Fruit fly (Drosophila melanogaster): ENCODE data around the gene CG42570.

Gene CG42570

DNA sequence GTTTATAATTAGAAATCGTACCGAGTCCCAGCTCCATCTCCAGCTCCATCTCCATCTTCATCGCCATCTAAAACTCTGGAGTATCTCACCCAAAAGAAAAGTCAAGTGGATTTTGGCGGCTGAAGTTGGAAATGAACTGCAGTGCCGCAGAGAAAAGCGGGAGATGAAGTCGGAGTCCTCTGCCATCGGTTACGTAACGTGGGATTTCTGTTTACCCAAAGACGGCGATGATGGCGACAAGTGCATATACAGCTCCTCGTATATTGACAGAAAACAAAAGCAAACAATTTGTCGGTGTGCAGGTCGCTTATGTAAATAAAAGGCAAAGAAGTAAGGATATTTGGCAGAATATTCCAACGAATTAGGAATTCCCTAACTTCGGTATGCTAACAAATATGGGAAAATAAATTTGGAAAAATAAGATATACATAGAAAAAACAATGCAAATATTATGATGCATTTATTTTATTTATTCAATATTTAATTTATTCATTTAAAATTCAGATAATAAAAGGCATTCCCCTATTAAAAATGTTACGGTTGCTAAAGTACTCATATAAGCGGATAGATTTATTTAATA, 30.8 kb downstream of the CG42570 start:
- no peak for TF ChIP-seq Mnt (GFP tag; optimal IDR thresholded peaks at IDR 0.05)
- TF ChIP-seq tj (GFP tag; optimal IDR thresholded peaks at IDR 0.05): no peak
- TF ChIP-seq CG14711 (tag; optimal IDR thresholded peaks at IDR 0.05): no peak
- TF ChIP-seq CG7101 (tag; optimal IDR thresholded peaks at IDR 0.05): no peak
- TF ChIP-seq CG1620 (GFP tag; optimal IDR thresholded peaks at IDR 0.05): no peak
- TF ChIP-seq CG5204 (GFP tag; optimal IDR thresholded peaks at IDR 0.05): no peak
- no peak for TF ChIP-seq cnc (optimal IDR thresholded peaks at IDR 0.05)
- no peak for TF ChIP-seq toe (GFP tag; optimal IDR thresholded peaks at IDR 0.05)
- no peak for TF ChIP-seq cic (GFP tag; optimal IDR thresholded peaks at IDR 0.05)
- TF ChIP-seq kay (GFP tag; ENCODE audit: borderline replicate concordance): no peak
- TF ChIP-seq CG7045 (GFP tag; optimal IDR thresholded peaks at IDR 0.05): no peak
- TF ChIP-seq ovo (GFP tag; optimal IDR thresholded peaks at IDR 0.05): no peak
- no peak for TF ChIP-seq pad (GFP tag; optimal IDR thresholded peaks at IDR 0.05)
- no peak for TF ChIP-seq Crg-1 (GFP tag; optimal IDR thresholded peaks at IDR 0.05)
- TF ChIP-seq CG11617 (GFP tag; optimal IDR thresholded peaks at IDR 0.05): no peak
- TF ChIP-seq Clk (GFP tag; optimal IDR thresholded peaks at IDR 0.05): no peak
- no peak for TF ChIP-seq CG12768 (GFP tag; optimal IDR thresholded peaks at IDR 0.05)

DNA sequence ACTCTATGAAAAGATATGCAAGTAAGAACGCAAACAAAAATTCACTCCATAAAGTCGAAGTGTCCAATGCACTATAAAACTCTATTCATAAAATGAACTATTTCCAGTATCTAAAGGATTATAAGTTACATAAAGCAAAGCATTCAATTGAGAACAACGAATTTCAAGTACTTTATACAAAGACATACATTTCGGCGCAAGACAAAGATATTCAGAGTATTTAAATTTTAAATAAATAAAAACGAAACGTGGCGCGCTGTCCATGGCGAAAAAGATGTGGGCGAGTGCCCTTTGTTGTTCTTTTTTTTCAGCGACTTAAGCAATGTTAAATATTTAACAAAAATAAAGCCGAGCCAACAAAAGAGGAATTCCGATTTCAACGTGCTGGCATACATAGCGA, 31.7 kb downstream of the CG42570 start:
- TF ChIP-seq bab1 (GFP tag; optimal IDR thresholded peaks at IDR 0.05): no peak
- no peak for TF ChIP-seq CG5204 (GFP tag; optimal IDR thresholded peaks at IDR 0.05)
- no peak for TF ChIP-seq Crg-1 (GFP tag; optimal IDR thresholded peaks at IDR 0.05)
- TF ChIP-seq CG11617 (GFP tag; optimal IDR thresholded peaks at IDR 0.05): no peak
- TF ChIP-seq ovo (GFP tag; optimal IDR thresholded peaks at IDR 0.05): no peak
- no peak for TF ChIP-seq tj (GFP tag; optimal IDR thresholded peaks at IDR 0.05)
- no peak for TF ChIP-seq CG7045 (GFP tag; optimal IDR thresholded peaks at IDR 0.05)
- no peak for TF ChIP-seq kay (GFP tag; ENCODE audit: borderline replicate concordance)
- no peak for TF ChIP-seq toe (GFP tag; optimal IDR thresholded peaks at IDR 0.05)
- no peak for TF ChIP-seq CG33017 (tag; optimal IDR thresholded peaks at IDR 0.05)
- TF ChIP-seq cic (GFP tag; optimal IDR thresholded peaks at IDR 0.05): no peak
- TF ChIP-seq CG1620 (GFP tag; optimal IDR thresholded peaks at IDR 0.05): no peak
- TF ChIP-seq cnc (optimal IDR thresholded peaks at IDR 0.05): no peak
- no peak for TF ChIP-seq Hr96 (GFP tag; optimal IDR thresholded peaks at IDR 0.05)
- no peak for TF ChIP-seq CG12768 (GFP tag; optimal IDR thresholded peaks at IDR 0.05)
- no peak for TF ChIP-seq CG7101 (tag; optimal IDR thresholded peaks at IDR 0.05)
- TF ChIP-seq Clk (GFP tag; optimal IDR thresholded peaks at IDR 0.05): no peak

DNA sequence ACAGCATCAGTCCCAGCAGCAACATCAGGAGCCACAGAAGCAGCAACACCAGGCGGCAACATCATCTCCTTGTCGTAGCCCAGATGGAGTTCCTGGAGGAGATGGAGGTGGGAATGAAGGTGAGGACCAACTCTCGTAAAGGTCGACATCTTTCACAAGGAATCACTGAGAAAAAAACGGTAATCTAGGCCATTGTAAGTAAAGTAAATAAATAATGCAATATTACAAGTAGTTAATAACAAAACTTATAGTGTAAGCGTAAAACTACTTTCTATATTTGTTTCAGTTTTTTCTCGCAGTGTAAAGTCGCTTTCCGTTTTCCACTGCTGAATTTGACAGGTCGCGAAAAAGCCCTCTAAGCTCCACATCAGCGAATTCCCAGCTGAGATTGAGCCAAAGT, 35.2 kb downstream of the CG42570 start:
- no peak for TF ChIP-seq kay (GFP tag; ENCODE audit: borderline replicate concordance)
- TF ChIP-seq cnc (optimal IDR thresholded peaks at IDR 0.05): no peak
- TF ChIP-seq Crg-1 (GFP tag; optimal IDR thresholded peaks at IDR 0.05): no peak
- no peak for TF ChIP-seq Clk (GFP tag; optimal IDR thresholded peaks at IDR 0.05)
- TF ChIP-seq Mnt (GFP tag; optimal IDR thresholded peaks at IDR 0.05): no peak
- no peak for TF ChIP-seq CG12768 (GFP tag; optimal IDR thresholded peaks at IDR 0.05)
- no peak for TF ChIP-seq CG7045 (GFP tag; optimal IDR thresholded peaks at IDR 0.05)
- no peak for TF ChIP-seq bab1 (GFP tag; optimal IDR thresholded peaks at IDR 0.05)
- TF ChIP-seq pad (GFP tag; optimal IDR thresholded peaks at IDR 0.05): no peak
- no peak for TF ChIP-seq CG7101 (tag; optimal IDR thresholded peaks at IDR 0.05)
- no peak for TF ChIP-seq tj (GFP tag; optimal IDR thresholded peaks at IDR 0.05)

DNA sequence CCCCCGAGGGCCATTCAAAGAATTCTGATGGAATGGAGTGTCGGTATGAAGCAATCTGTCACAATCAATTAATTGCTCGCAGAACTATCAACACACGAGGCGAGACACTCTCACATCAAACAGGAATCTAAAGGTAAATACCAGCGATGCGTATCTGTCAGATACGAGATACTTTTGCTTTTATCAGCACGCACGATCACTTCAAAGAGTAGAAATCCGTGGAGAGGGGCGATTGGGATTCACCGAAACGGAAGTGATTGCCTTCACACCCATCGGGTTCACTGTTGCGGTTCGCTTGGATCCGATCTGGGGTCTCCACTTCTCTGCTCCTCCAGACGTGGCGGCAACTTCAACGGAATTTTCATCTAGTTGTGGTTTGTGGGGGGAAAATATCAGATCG, 37.5 kb downstream of the CG42570 start:
- TF ChIP-seq CG7101 (tag; optimal IDR thresholded peaks at IDR 0.05) (no peak), Mnt (GFP tag; optimal IDR thresholded peaks at IDR 0.05) (no peak), cnc (optimal IDR thresholded peaks at IDR 0.05) (no peak), CG7045 (GFP tag; optimal IDR thresholded peaks at IDR 0.05) (no peak), toe (GFP tag; optimal IDR thresholded peaks at IDR 0.05) (no peak), tj (GFP tag; optimal IDR thresholded peaks at IDR 0.05) (no peak), CG12768 (GFP tag; optimal IDR thresholded peaks at IDR 0.05) (no peak), CG1620 (GFP tag; optimal IDR thresholded peaks at IDR 0.05) (no peak), Hr96 (GFP tag; optimal IDR thresholded peaks at IDR 0.05) (no peak), pad (GFP tag; optimal IDR thresholded peaks at IDR 0.05) (no peak), kay (GFP tag; ENCODE audit: borderline replicate concordance) (no peak), CG33017 (tag; optimal IDR thresholded peaks at IDR 0.05) (no peak), Crg-1 (GFP tag; optimal IDR thresholded peaks at IDR 0.05) (no peak), cic (GFP tag; optimal IDR thresholded peaks at IDR 0.05) (no peak), Clk (GFP tag; optimal IDR thresholded peaks at IDR 0.05) (no peak)

DNA sequence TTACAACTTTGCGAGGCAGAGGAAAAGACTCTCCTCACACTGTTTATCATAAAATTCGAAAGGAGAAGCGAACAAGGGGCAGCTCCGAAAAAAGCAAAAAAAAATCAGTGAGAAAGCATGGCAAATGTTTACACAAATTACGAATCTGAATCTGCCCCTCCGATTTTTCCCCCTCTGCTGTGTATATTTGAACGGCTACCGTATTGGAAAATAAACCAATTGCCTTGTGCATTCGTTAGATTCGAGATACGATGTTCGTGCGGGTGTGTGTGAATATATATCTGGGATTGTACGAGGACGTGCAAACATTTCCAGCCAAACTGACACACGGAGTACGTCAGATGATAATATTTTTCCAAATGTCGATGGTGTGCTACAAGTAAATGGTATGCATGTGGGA, 40.2 kb downstream of the CG42570 start:
- no peak for TF ChIP-seq toe (GFP tag; optimal IDR thresholded peaks at IDR 0.05)
- no peak for TF ChIP-seq CG12768 (GFP tag; optimal IDR thresholded peaks at IDR 0.05)
- TF ChIP-seq CG7101 (tag; optimal IDR thresholded peaks at IDR 0.05): no peak
- TF ChIP-seq CG11617 (GFP tag; optimal IDR thresholded peaks at IDR 0.05): no peak
- TF ChIP-seq tj (GFP tag; optimal IDR thresholded peaks at IDR 0.05): no peak
- TF ChIP-seq CG7045 (GFP tag; optimal IDR thresholded peaks at IDR 0.05): no peak
- TF ChIP-seq ovo (GFP tag; optimal IDR thresholded peaks at IDR 0.05): no peak
- TF ChIP-seq cnc (optimal IDR thresholded peaks at IDR 0.05): no peak

DNA sequence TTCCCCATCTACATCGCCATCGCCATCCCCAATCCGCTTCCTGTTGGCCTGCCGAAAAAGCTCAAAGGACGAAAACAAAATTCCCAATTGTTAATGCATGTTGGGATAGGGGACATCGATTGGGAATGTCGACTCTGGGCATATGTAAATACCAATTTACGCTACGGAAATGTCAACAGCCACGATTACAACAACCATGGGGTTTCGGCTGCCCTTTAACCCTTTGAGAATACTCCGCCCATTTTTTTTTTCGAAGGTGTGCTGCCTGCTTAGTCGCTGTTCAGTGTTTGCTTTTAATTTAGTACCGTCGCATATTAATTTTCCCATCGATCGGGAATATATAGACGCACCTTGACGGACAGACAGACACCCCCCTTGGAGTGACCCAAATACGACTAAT, 41.0 kb downstream of the CG42570 start:
- TF ChIP-seq CG11617 (GFP tag; optimal IDR thresholded peaks at IDR 0.05): no peak
- no peak for TF ChIP-seq CG14711 (tag; optimal IDR thresholded peaks at IDR 0.05)
- no peak for TF ChIP-seq Mnt (GFP tag; optimal IDR thresholded peaks at IDR 0.05)
- TF ChIP-seq CG7045 (GFP tag; optimal IDR thresholded peaks at IDR 0.05): no peak

DNA sequence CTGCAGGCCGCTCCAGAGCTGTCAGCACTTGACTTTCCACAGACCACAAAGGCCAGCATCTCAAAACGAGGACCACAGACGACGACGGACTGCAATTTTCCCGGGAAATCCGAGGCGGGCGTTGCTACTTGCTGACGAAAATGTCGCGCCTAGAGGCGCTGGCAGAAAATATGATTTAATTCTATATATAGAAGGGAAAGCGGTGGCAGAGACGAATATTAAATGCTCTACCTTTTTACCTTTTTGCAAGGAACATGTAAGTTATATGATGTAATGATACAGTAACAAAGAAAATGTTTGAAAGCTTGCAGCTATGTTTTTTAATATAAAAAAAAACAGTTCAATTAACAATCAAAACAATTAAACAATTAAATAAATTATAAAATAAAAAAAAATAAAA, 42.8 kb downstream of the CG42570 start:
- no peak for TF ChIP-seq Hr96 (GFP tag; optimal IDR thresholded peaks at IDR 0.05)
- TF ChIP-seq Clk (GFP tag; optimal IDR thresholded peaks at IDR 0.05): no peak
- TF ChIP-seq CG14711 (tag; optimal IDR thresholded peaks at IDR 0.05): no peak
- TF ChIP-seq cnc (optimal IDR thresholded peaks at IDR 0.05): no peak
- TF ChIP-seq CG7045 (GFP tag; optimal IDR thresholded peaks at IDR 0.05): no peak
- TF ChIP-seq CG11617 (GFP tag; optimal IDR thresholded peaks at IDR 0.05): no peak
- TF ChIP-seq pad (GFP tag; optimal IDR thresholded peaks at IDR 0.05): no peak
- TF ChIP-seq Crg-1 (GFP tag; optimal IDR thresholded peaks at IDR 0.05): no peak
- TF ChIP-seq Mnt (GFP tag; optimal IDR thresholded peaks at IDR 0.05): no peak
- no peak for TF ChIP-seq bab1 (GFP tag; optimal IDR thresholded peaks at IDR 0.05)
- no peak for TF ChIP-seq CG5204 (GFP tag; optimal IDR thresholded peaks at IDR 0.05)
- TF ChIP-seq toe (GFP tag; optimal IDR thresholded peaks at IDR 0.05): no peak
- TF ChIP-seq tj (GFP tag; optimal IDR thresholded peaks at IDR 0.05): no peak
- TF ChIP-seq CG12768 (GFP tag; optimal IDR thresholded peaks at IDR 0.05): no peak
- TF ChIP-seq CG33017 (tag; optimal IDR thresholded peaks at IDR 0.05): no peak
- TF ChIP-seq kay (GFP tag; ENCODE audit: borderline replicate concordance): no peak
- TF ChIP-seq CG1620 (GFP tag; optimal IDR thresholded peaks at IDR 0.05): no peak
- TF ChIP-seq ovo (GFP tag; optimal IDR thresholded peaks at IDR 0.05): no peak
- TF ChIP-seq cic (GFP tag; optimal IDR thresholded peaks at IDR 0.05): no peak
